Fruit fly (Drosophila melanogaster): ENCODE results near the gene COX7AL2.

dm6 chr2L:2161244-2162243 is 36.2 kb downstream of the COX7AL2 start:
- TF ChIP-seq pan (optimal IDR thresholded peaks at IDR 0.05) (no peak), EcR (GFP tag; optimal IDR thresholded peaks at IDR 0.05) (no peak)
